Fruit fly (Drosophila melanogaster): ENCODE data around the gene CG9399.
A peak's percentile ranks its signal among the peaks of the same experiment; 100 is the strongest.

DNA sequence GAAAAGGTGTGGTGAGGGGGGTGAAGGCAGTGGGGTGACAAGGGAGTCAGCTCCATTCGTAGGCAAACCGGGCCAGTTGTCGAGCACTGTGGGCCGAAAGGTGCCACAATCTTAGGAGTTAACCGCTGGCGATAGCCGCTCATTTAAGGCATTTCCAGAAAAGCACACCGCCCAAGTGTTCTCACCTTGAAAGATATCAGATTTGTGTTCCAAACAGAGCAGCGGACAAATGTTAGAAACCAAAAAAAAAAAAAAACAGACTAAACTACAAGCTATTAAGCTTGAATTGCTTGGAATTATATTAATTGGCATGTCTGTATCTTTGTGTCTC, 20.2 kb upstream of the CG9399 start:
- TF ChIP-seq CG9948 (tag; optimal IDR thresholded peaks at IDR 0.05) = no peak
- no peak for TF ChIP-seq EcR (GFP tag; optimal IDR thresholded peaks at IDR 0.05)
- TF ChIP-seq CG4496 (GFP tag; IDR thresholded peaks at IDR 0.05) = no peak
- peak; percentile 39 for TF ChIP-seq CG15710 (tag; optimal IDR thresholded peaks at IDR 0.05)
- no peak for TF ChIP-seq CG32121 (GFP tag; IDR thresholded peaks at IDR 0.05)
- TF ChIP-seq CG10348 (GFP tag; IDR thresholded peaks at IDR 0.05) = no peak
- TF ChIP-seq CG13204 (GFP tag; optimal IDR thresholded peaks at IDR 0.05) = no peak

Measured in whole organism, pupa.